Fruit fly (Drosophila melanogaster) whole organism, embryonic: ENCODE measurements around the gene odd.

Source experiments
- Awh ChIP-seq: fragments of 200-800 bp; sonication (Bioruptor generic); IDR thresholded peaks from 2 replicates; pipeline ENCODE4, ENCODE4 v1.3.6; 2022; ENCODE audit warnings: missing biosample characterization, missing genetic modification characterization
- CG1024 ChIP-seq: fragments of 200-800 bp; sonication (Bioruptor generic); IDR thresholded peaks from 2 replicates; pipeline ENCODE4 v1.3.6; 2022; ENCODE audit warnings: missing biosample characterization, missing genetic modification characterization
- CG10366 ChIP-seq: fragments of 200-800 bp; sonication (Bioruptor generic); IDR thresholded peaks from 2 replicates; pipeline ENCODE4 v1.3.6; 2022; ENCODE audit warnings: missing biosample characterization, missing genetic modification characterization
- CG11456 ChIP-seq: fragments of 200-800 bp; sonication (Bioruptor generic); IDR thresholded peaks from 3 replicates; pipeline ENCODE4 v1.3.6; 2022; ENCODE audit warnings: missing biosample characterization, missing genetic modification characterization
- CG12769 ChIP-seq: fragments of 200-800 bp; sonication (Bioruptor generic); optimal IDR thresholded peaks from 2 replicates; lab custom pipeline; 2019; ENCODE audit warnings: missing biosample characterization, mild to moderate bottlenecking, missing genetic modification characterization, moderate library complexity
- CG14860 ChIP-seq: fragments of 200-800 bp; sonication (Bioruptor generic); IDR thresholded peaks from 3 replicates; pipeline ENCODE4 v1.3.6; 2022; ENCODE audit warnings: missing biosample characterization, missing genetic modification characterization; ENCODE audit not compliant: partially characterized antibody
- CG17912 ChIP-seq: fragments of 200-800 bp; sonication (Bioruptor generic); optimal IDR thresholded peaks from 2 replicates; lab custom pipeline; 2018; ENCODE audit warnings: missing biosample characterization, mild to moderate bottlenecking, missing genetic modification characterization
- CG2712 ChIP-seq: fragments of 200-800 bp; optimal IDR thresholded peaks from 3 replicates; lab custom pipeline; 2019; ENCODE audit warnings: missing biosample characterization, mild to moderate bottlenecking, missing genetic modification characterization, moderate library complexity
- CG30431 ChIP-seq: fragments of 200-800 bp; sonication (Bioruptor generic); optimal IDR thresholded peaks from 2 replicates; lab custom pipeline; 2017; ENCODE audit warnings: missing biosample characterization, missing genetic modification characterization
- CG33213 ChIP-seq: fragments of 200-800 bp; sonication (Bioruptor generic); optimal IDR thresholded peaks from 3 replicates; lab custom pipeline; 2016; ENCODE audit warnings: missing biosample characterization, missing genetic modification characterization
- CG4282 ChIP-seq: fragments of 200-800 bp; sonication (Bioruptor generic); optimal IDR thresholded peaks from 2 replicates; lab custom pipeline; 2016; ENCODE audit warnings: missing biosample characterization, missing genetic modification characterization
- CG4360 ChIP-seq: fragments of 200-800 bp; sonication (Bioruptor generic); IDR thresholded peaks from 2 replicates; pipeline ENCODE4 v1.3.6; 2022; ENCODE audit warnings: missing biosample characterization, missing genetic modification characterization
- CG4404 ChIP-seq: fragments of 200-800 bp; sonication (Bioruptor generic); IDR thresholded peaks from 2 replicates; pipeline ENCODE4 v1.3.6; 2022; ENCODE audit warnings: missing biosample characterization, missing genetic modification characterization
- CG4424 ChIP-seq: fragments of 200-800 bp; sonication (Bioruptor generic); optimal IDR thresholded peaks from 3 replicates; lab custom pipeline; 2016; ENCODE audit warnings: missing biosample characterization, missing genetic modification characterization
- CG4820 ChIP-seq: fragments of 200-800 bp; sonication (Bioruptor generic); optimal IDR thresholded peaks from 3 replicates; lab custom pipeline; 2016; ENCODE audit warnings: missing biosample characterization, missing genetic modification characterization
- CG5245 ChIP-seq: fragments of 200-800 bp; sonication (Bioruptor generic); optimal IDR thresholded peaks from 3 replicates; lab custom pipeline; 2016; ENCODE audit warnings: missing biosample characterization, missing genetic modification characterization
- CG6254 ChIP-seq: fragments of 200-800 bp; sonication (Bioruptor generic); optimal IDR thresholded peaks from 3 replicates; lab custom pipeline; 2017; ENCODE audit warnings: mild to moderate bottlenecking, missing biosample characterization, missing genetic modification reagents, missing genetic modification characterization
- CG8924 ChIP-seq: fragments of 200-800 bp; optimal IDR thresholded peaks from 3 replicates; lab custom pipeline; 2019; ENCODE audit warnings: missing biosample characterization, mild to moderate bottlenecking, missing genetic modification characterization, moderate library complexity
- Dad ChIP-seq: fragments of 200-800 bp; sonication (Bioruptor generic); optimal IDR thresholded peaks from 3 replicates; lab custom pipeline; 2016; ENCODE audit warnings: missing biosample characterization, missing genetic modification characterization
- Dfd ChIP-seq, 2 experiments: fragments of >200 bp; optimal IDR thresholded peaks; 2 replicates each; lab custom pipeline; 2017; ENCODE audit warnings: missing biosample characterization in 2 of 2, missing genetic modification characterization in 2 of 2
- Dll ChIP-seq: fragments of 200-800 bp; sonication (Bioruptor generic); IDR thresholded peaks from 4 replicates; pipeline ENCODE4 v1.3.6; 2022; ENCODE audit warnings: missing biosample characterization, missing genetic modification characterization; ENCODE audit not compliant: partially characterized antibody
- Drgx ChIP-seq: fragments of 200-800 bp; sonication (Bioruptor generic); IDR thresholded peaks from 2 replicates; pipeline ENCODE4 v1.3.6; 2022; ENCODE audit warnings: missing biosample characterization, missing genetic modification characterization
- Ets97D ChIP-seq: fragments of 200-800 bp; sonication (Bioruptor generic); optimal IDR thresholded peaks from 3 replicates; lab custom pipeline; 2016; ENCODE audit warnings: missing biosample characterization, missing genetic modification characterization
- Lim3 ChIP-seq: fragments of 200-800 bp; sonication (Bioruptor generic); IDR thresholded peaks from 2 replicates; pipeline ENCODE4 v1.3.6; 2022; ENCODE audit warnings: missing biosample characterization, missing genetic modification characterization
- Mes4 ChIP-seq: fragments of 200-800 bp; sonication (Bioruptor generic); optimal IDR thresholded peaks from 2 replicates; lab custom pipeline; 2016; ENCODE audit warnings: missing biosample characterization, missing genetic modification characterization
- NC2β ChIP-seq: fragments of 200-800 bp; sonication (Bioruptor generic); optimal IDR thresholded peaks from 2 replicates; lab custom pipeline; 2016; ENCODE audit warnings: missing biosample characterization, missing genetic modification characterization
- Nf-YC ChIP-seq: fragments of 200-800 bp; optimal IDR thresholded peaks from 3 replicates; lab custom pipeline; 2019; ENCODE audit warnings: missing biosample characterization, mild to moderate bottlenecking, missing genetic modification characterization, moderate library complexity
- Sox100B ChIP-seq: fragments of 200-800 bp; sonication (Bioruptor generic); optimal IDR thresholded peaks from 3 replicates; lab custom pipeline; 2018; ENCODE audit warnings: missing biosample characterization, mild to moderate bottlenecking, missing genetic modification characterization
- Trl ChIP-seq, 3 experiments: fragments of >200 bp in 2 of 3; fragments of 200-800 bp in 1 of 3; sonication (Bioruptor generic) in 1 of 3; optimal IDR thresholded peaks; 2 replicates in 1 of 3; 3 replicates in 2 of 3; lab custom pipeline; 2016 to 2017; ENCODE audit warnings: missing biosample characterization in 1 of 3, missing genetic modification characterization in 1 of 3
- abd-A ChIP-seq: fragments of 200-800 bp; sonication (Bioruptor generic); optimal IDR thresholded peaks from 3 replicates; lab custom pipeline; 2019; ENCODE audit warnings: missing biosample characterization, mild to moderate bottlenecking, missing genetic modification characterization, moderate library complexity
- ac ChIP-seq: fragments of 200-800 bp; sonication (Bioruptor generic); optimal IDR thresholded peaks from 3 replicates; lab custom pipeline; 2017; ENCODE audit warnings: missing biosample characterization, mild to moderate bottlenecking, missing genetic modification characterization
- az2 ChIP-seq: fragments of 200-800 bp; sonication (Bioruptor generic); optimal IDR thresholded peaks from 3 replicates; lab custom pipeline; 2016; ENCODE audit warnings: missing biosample characterization, missing genetic modification characterization
- bsh ChIP-seq, 2 experiments: fragments of 200-800 bp; sonication (Bioruptor generic); optimal IDR thresholded peaks; 2 replicates each; lab custom pipeline; 2017 to 2018; ENCODE audit warnings: mild to moderate bottlenecking in 2 of 2, missing biosample characterization in 2 of 2, missing genetic modification characterization in 2 of 2, moderate library complexity in 1 of 2
- ci ChIP-seq: fragments of 200-800 bp; sonication (Bioruptor generic); IDR thresholded peaks from 3 replicates; pipeline ENCODE4 v1.3.6; 2022; ENCODE audit warnings: missing biosample characterization, missing genetic modification characterization
- corto ChIP-seq: fragments of 200-800 bp; sonication (Bioruptor generic); optimal IDR thresholded peaks from 2 replicates; lab custom pipeline; 2016; ENCODE audit warnings: missing biosample characterization, mild to moderate bottlenecking, missing genetic modification characterization, moderate library complexity
- croc ChIP-seq: fragments of 200-800 bp; sonication (Bioruptor generic); conservative IDR thresholded peaks from 3 replicates; pipeline ENCODE4 v1.3.6; 2022; ENCODE audit warnings: missing biosample characterization, missing genetic modification characterization
- crp ChIP-seq, 2 experiments: fragments of 200-800 bp; sonication (Bioruptor generic); optimal IDR thresholded peaks; 2 replicates in 1 of 2; 3 replicates in 1 of 2; lab custom pipeline; 2017; ENCODE audit warnings: missing biosample characterization in 2 of 2, missing genetic modification characterization in 2 of 2, mild to moderate bottlenecking in 1 of 2, moderate library complexity in 1 of 2
- cwo ChIP-seq: fragments of 200-800 bp; sonication (Bioruptor generic); optimal IDR thresholded peaks from 3 replicates; lab custom pipeline; 2017; ENCODE audit warnings: missing biosample characterization, missing genetic modification characterization, mild to moderate bottlenecking, moderate library complexity, missing genetic modification reagents
- dan ChIP-seq: fragments of 200-800 bp; sonication (Bioruptor generic); IDR thresholded peaks from 2 replicates; pipeline ENCODE4 v1.3.6; 2022; ENCODE audit warnings: missing biosample characterization, missing genetic modification characterization
- dysf ChIP-seq: fragments of 200-800 bp; sonication (Bioruptor generic); IDR thresholded peaks from 3 replicates; pipeline ENCODE4 v1.3.6; 2022; ENCODE audit warnings: missing biosample characterization, missing genetic modification characterization
- gsb-n ChIP-seq: fragments of 200-800 bp; sonication (Bioruptor generic); optimal IDR thresholded peaks from 3 replicates; lab custom pipeline; 2018; ENCODE audit warnings: missing biosample characterization, mild to moderate bottlenecking, missing genetic modification characterization
- h ChIP-seq: fragments of >200 bp; optimal IDR thresholded peaks from 2 replicates; lab custom pipeline; 2017
- kay ChIP-seq: fragments of 200-800 bp; sonication (Bioruptor generic); optimal IDR thresholded peaks from 2 replicates; lab custom pipeline; 2016; ENCODE audit warnings: missing biosample characterization, missing genetic modification characterization
- lilli ChIP-seq: fragments of 200-800 bp; sonication (Bioruptor generic); optimal IDR thresholded peaks from 3 replicates; lab custom pipeline; 2016; ENCODE audit warnings: missing biosample characterization, missing genetic modification characterization
- maf-S ChIP-seq: fragments of 200-800 bp; sonication (Bioruptor generic); optimal IDR thresholded peaks from 2 replicates; lab custom pipeline; 2016; ENCODE audit warnings: missing biosample characterization, missing genetic modification characterization
- prd ChIP-seq, 3 experiments: fragments of >200 bp in 2 of 3; fragments of 200-800 bp in 1 of 3; sonication (Bioruptor generic) in 1 of 3; optimal IDR thresholded peaks in 2 of 3; IDR thresholded peaks in 1 of 3; 2 replicates in 2 of 3; 3 replicates in 1 of 3; pipeline versions ENCODE4 v1.3.6 to Lab custom; 2017 to 2022; ENCODE audit warnings: missing biosample characterization in 1 of 3, missing genetic modification characterization in 1 of 3
- sisA ChIP-seq: fragments of 200-800 bp; sonication (Bioruptor generic); IDR thresholded peaks from 2 replicates; pipeline ENCODE4 v1.3.6; 2022; ENCODE audit warnings: missing biosample characterization, missing genetic modification characterization
- ttk ChIP-seq: fragments of 200-800 bp; sonication (Bioruptor generic); IDR thresholded peaks from 2 replicates; pipeline ENCODE4 v2.1.2; 2022; ENCODE audit warnings: missing biosample characterization, missing genetic modification characterization
- vvl ChIP-seq: fragments of 200-800 bp; sonication (Bioruptor generic); IDR thresholded peaks from 2 replicates; pipeline ENCODE4 v1.3.6; 2022; ENCODE audit warnings: missing biosample characterization, missing genetic modification characterization
- z ChIP-seq: fragments of 200-800 bp; sonication (Bioruptor generic); IDR thresholded peaks from 3 replicates; pipeline ENCODE4 v1.3.6; 2022; ENCODE audit warnings: missing biosample characterization, missing genetic modification characterization

odd gene

DNA sequence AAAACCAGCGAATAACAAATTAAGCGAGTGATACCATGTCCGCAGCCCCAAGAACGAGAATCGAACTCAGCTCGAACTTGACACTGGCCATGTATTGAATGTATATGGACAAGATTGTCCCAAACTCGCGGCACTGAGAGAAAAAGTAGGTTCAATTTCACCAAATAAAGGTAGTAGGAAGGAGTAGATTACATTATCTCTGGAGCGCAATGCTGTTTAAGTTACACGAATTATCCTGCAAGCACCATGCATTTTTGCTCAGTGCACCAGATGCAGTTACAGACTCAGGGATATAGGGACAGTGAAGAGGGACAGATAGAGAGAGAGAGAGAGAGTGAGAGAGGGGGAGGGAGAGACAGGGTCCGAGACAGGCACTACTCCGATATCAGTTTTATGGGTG, 12.6 kb downstream of the odd start:
- TF ChIP-seq CG1024 (no peak), Trl (optimal IDR thresholded peaks at IDR 0.05; lab: Kevin White, UChicago) (peak in 1 of 2 experiments; percentile 23), Trl (GFP tag; optimal IDR thresholded peaks at IDR 0.05; lab: Kevin White, UChicago) (peak; percentile 37), h (no peak), CG12769 (tag; lab: Kevin White, UChicago) (peak; percentile 34), CG8924 (tag; lab: Kevin White, UChicago) (peak; percentile 60), crp (GFP tag; optimal IDR thresholded peaks at IDR 0.05; lab: Kevin White, UChicago) (no peak), Dll (GFP tag; lab: Robert Waterston, UW) (no peak), CG4282 (no peak), Dfd (GFP tag; optimal IDR thresholded peaks at IDR 0.05; lab: Kevin White, UChicago) (no peak), CG4424 (GFP tag; lab: Kevin White, UChicago) (peak; percentile 50), vvl (GFP tag; lab: Robert Waterston, UW) (peak; percentile 71), az2 (GFP tag; lab: Kevin White, UChicago) (peak; percentile 60), CG11456 (GFP tag; lab: Robert Waterston, UW) (0 out of 3 replicates have a peak, but pooled peaks have one; percentile 5), CG6254 (GFP tag; lab: Kevin White, UChicago) (peak; percentile 19), ci (GFP tag; lab: Robert Waterston, UW) (peak; percentile 74; the same call in 2 of the 3 replicates), Dad (GFP tag; lab: Kevin White, UChicago) (peak; percentile 30), CG33213 (GFP tag; lab: Kevin White, UChicago) (peak; percentile 11), bsh (GFP tag; optimal IDR thresholded peaks at IDR 0.05; lab: Kevin White, UChicago) (peak in 1 of 2 experiments; percentile 68), CG4820 (peak; percentile 54), cwo (GFP tag; lab: Kevin White, UChicago) (no peak), Mes4 (GFP tag; lab: Kevin White, UChicago) (peak; percentile 46), kay (GFP tag; lab: Kevin White, UChicago) (no peak), CG4404 (peak; percentile 74), CG17912 (GFP tag; lab: Kevin White, UChicago) (no peak), NC2β (peak; percentile 75), CG5245 (GFP tag; lab: Kevin White, UChicago) (peak; percentile 26), croc (GFP tag; lab: Robert Waterston, UW) (0 out of 3 replicates have a peak, but pooled peaks have one; percentile 23), dan (GFP tag; lab: Robert Waterston, UW) (peak; percentile 72; the same call in 1 of the 2 replicates), ac (GFP tag; lab: Kevin White, UChicago) (peak; percentile 54), Ets97D (GFP tag; lab: Kevin White, UChicago) (no peak), lilli (GFP tag; lab: Kevin White, UChicago) (peak; percentile 47), CG10366 (GFP tag; lab: Robert Waterston, UW) (peak; percentile 45; the same call in 1 of the 2 replicates), CG4360 (GFP tag; lab: Robert Waterston, UW) (no peak), ttk (no peak; the same call in 1 of the 2 replicates), Lim3 (GFP tag; lab: Robert Waterston, UW) (no peak), Drgx (peak; percentile 28; the same call in 1 of the 2 replicates), CG2712 (peak; percentile 81), corto (peak; percentile 8), Sox100B (GFP tag; lab: Kevin White, UChicago) (no peak), abd-A (tag; lab: Kevin White, UChicago) (no peak), prd (optimal IDR thresholded peaks at IDR 0.05; lab: Kevin White, UChicago) (no peak), prd (GFP tag; IDR thresholded peaks at IDR 0.05; lab: Robert Waterston, UW) (peak; percentile 80), gsb-n (tag; lab: Kevin White, UChicago) (peak; percentile 54), dysf (peak; percentile 55; the same call in 2 of the 3 replicates), CG14860 (GFP tag; lab: Robert Waterston, UW) (no peak), z (GFP tag; lab: Robert Waterston, UW) (no peak), CG30431 (peak; percentile 78), maf-S (peak; percentile 2), sisA (GFP tag; lab: Robert Waterston, UW) (peak; percentile 45; the same call in 1 of the 2 replicates), Awh (GFP tag; lab: Robert Waterston, UW) (no peak), Nf-YC (tag; lab: Kevin White, UChicago) (no peak)
